Worm (Caenorhabditis elegans): ENCODE results near the gene F08F8.7.

The F08F8.7 gene

DNA sequence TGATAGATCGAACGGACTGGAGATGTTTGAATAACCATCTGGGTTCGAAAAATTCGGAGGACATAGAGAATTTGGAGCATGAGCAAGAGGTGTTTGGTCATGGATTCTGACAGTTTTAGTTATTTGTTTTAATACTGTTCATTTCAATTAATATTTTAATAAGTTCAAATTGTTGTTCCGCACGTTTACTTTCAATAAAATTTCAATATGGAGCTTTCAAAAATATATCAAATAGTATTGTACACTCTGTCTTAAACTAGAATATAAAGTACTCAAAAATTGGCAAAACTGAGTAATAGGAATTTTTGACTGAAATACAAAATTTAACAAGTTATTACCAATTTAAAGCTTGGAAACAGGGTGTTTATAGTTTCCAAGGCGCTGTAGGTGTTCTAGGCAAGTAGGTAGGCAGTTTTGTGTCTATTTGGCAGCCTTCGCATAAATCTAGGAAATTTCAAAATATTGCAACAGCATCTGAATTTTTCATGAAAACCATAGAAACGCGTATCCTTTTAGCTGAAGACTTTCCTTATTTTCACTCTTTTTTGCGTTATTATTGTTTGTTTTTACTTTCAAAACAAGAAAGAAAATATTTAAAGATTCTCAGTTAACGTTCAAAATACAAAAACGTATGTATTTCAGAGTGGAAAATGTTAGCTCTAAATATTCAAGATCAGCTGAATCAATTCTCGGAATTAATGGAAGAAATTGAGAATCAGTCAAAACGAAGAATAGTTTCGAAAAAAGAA is 20.2 kb upstream of the F08F8.7 start, which contains the start of the genes T20B12.5 and T20B12.4:
T20B12.5 (minus strand) TSS at position 101 of the 749 bp plus-strand sequence.
T20B12.4 (plus strand) TSS at position 699 of the 749 bp plus-strand sequence.
- no peak for TF ChIP-seq D1046.2 (GFP tag; IDR thresholded peaks at IDR 0.05)
- TF ChIP-seq fkh-10 (GFP tag; optimal IDR thresholded peaks at IDR 0.05), result no peak
- TF ChIP-seq nhr-25 (tag; optimal IDR thresholded peaks at IDR 0.05; ENCODE audit: borderline replicate concordance, insufficient read depth), result no peak
- TF ChIP-seq nhr-77 (tag; optimal IDR thresholded peaks at IDR 0.05), result no peak
- no peak for TF ChIP-seq F49E8.2 (tag; optimal IDR thresholded peaks at IDR 0.05; ENCODE audit: borderline replicate concordance)
- TF ChIP-seq dmd-8 (GFP tag; IDR thresholded peaks at IDR 0.05), result no peak
- no peak for TF ChIP-seq mxl-2 (GFP tag; conservative IDR thresholded peaks at IDR 0.05)
- no peak for TF ChIP-seq ZK546.5 (tag; optimal IDR thresholded peaks at IDR 0.05)
- TF ChIP-seq spr-1 (tag; optimal IDR thresholded peaks at IDR 0.05), result no peak
- no peak for TF ChIP-seq F44E2.7 (GFP tag; IDR thresholded peaks at IDR 0.05)
- TF ChIP-seq ceh-32 (tag; optimal IDR thresholded peaks at IDR 0.05; ENCODE audit: poor library complexity), result no peak
- TF ChIP-seq aha-1 (tag), result no peak
- TF ChIP-seq pha-4 (GFP tag; IDR thresholded peaks at IDR 0.05), result no peak
- no peak for TF ChIP-seq pha-4 (tag; optimal IDR thresholded peaks at IDR 0.05)
- no peak for TF ChIP-seq nhr-111 (GFP tag; optimal IDR thresholded peaks at IDR 0.05)
- no peak for TF ChIP-seq unc-62 (GFP tag; optimal IDR thresholded peaks at IDR 0.05 in 1 of 2)
- no peak for TF ChIP-seq unc-62 (tag; optimal IDR thresholded peaks at IDR 0.05)

DNA sequence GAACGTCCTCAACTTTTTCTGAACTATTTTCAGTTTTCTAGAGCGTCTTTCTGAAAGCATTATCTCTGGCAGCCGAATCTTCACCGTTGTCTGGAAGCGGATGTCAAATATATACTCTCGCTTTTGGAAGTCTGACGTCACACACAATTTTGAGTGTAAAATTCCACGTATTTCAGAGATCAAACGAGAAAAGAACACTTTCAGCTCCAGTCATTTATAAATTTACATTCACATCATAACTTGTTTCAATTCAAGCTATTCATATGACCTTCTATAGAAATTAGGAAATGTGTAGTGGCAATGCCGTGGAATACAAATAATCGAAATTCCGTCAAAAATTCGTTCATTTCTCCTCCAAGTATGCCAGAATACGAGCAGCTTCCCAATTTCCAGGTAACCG is 18.7 kb upstream of the F08F8.7 start, which contains the start of gene F08F8.11:
F08F8.11 (plus strand) TSS at position 301 of the 400 bp plus-strand sequence.
- TF ChIP-seq aha-1 (tag), result peak; percentile 84
- TF ChIP-seq nhr-6 (tag; optimal IDR thresholded peaks at IDR 0.05), result no peak

DNA sequence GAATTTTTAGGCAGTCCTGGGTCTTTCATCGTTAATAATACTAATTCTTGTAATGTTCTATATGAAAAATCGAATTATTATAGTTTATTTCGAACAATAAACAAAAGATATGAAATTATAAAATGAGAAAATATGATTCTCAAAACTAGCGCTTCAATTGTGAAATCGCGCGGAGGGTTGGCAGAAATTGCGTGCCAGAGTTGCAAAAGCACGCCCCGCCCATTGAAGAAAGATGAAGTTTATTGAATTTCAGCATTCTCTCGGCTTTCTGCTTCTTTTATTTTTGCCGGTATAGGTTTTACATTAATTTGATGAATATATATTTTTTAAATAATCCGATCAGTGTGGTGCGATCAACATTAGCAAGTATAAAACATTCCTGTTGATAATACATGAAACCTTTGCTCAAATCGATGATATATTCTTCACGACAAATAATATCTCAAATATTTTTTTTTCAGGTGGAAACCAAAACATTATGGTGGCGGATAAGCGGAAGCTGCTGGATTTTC is 12.1 kb upstream of the F08F8.7 start, which contains the start of the genes eco-1 and hmgr-1:
eco-1 (minus strand) TSS at position 59 of the 512 bp plus-strand sequence.
hmgr-1 (plus strand) TSS at position 462 of the 512 bp plus-strand sequence.
- no peak for TF ChIP-seq skn-1 (tag; optimal IDR thresholded peaks at IDR 0.05)
- TF ChIP-seq lsy-2 (tag; optimal IDR thresholded peaks at IDR 0.05), result peak in 1 of 2 experiments; percentile 40
- peak; percentile 73 for TF ChIP-seq dpl-1 (GFP tag; optimal IDR thresholded peaks at IDR 0.05)
- TF ChIP-seq mes-2 (tag; optimal IDR thresholded peaks at IDR 0.05; ENCODE audit: poor library complexity, severe bottlenecking), result peak; percentile 86
- 0 out of 2 replicates have a peak, but pooled peaks have one; percentile 30 for TF ChIP-seq arid-1 (GFP tag; conservative IDR thresholded peaks at IDR 0.05)

DNA sequence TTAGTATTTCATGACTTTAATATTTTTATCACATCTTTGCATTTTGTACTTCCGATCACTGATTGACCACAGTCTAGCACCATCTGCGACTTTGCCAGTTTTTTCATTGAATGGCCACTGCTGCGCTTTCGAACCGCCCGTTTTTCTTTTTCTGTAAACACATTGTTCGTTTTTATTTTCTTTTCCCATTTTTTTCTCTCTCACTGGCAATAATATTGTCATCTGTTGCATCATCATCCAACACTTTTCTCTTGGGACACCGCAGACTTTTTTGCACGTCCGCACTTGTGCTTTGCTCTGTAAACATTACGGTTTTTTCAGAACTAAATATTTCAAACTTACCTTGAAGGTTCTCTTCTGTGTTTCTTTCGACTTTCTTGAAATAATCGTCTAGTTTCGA is 11.7 kb upstream of the F08F8.7 start:
- TF ChIP-seq mdl-1 (tag; optimal IDR thresholded peaks at IDR 0.05) (no peak), saeg-2 (GFP tag; IDR thresholded peaks at IDR 0.05) (no peak), hlh-11 (tag; optimal IDR thresholded peaks at IDR 0.05) (peak; percentile 72), ceh-82 (tag; optimal IDR thresholded peaks at IDR 0.05) (no peak), aha-1 (tag) (peak; percentile 93), hlh-30 (tag; optimal IDR thresholded peaks at IDR 0.05; ENCODE audit: insufficient read depth) (peak; percentile 40), lin-13 (GFP tag; optimal IDR thresholded peaks at IDR 0.05) (peak; percentile 32), dve-1 (tag; optimal IDR thresholded peaks at IDR 0.05; ENCODE audit: insufficient read depth) (peak; percentile 24), ztf-11 (tag; optimal IDR thresholded peaks at IDR 0.05) (no peak), lsy-2 (tag; optimal IDR thresholded peaks at IDR 0.05) (no peak), Y48G9A.11 (GFP tag; IDR thresholded peaks at IDR 0.05) (no peak), fkh-10 (GFP tag; optimal IDR thresholded peaks at IDR 0.05) (no peak), madf-5 (GFP tag; IDR thresholded peaks at IDR 0.05) (no peak), ceh-20 (GFP tag; IDR thresholded peaks at IDR 0.05) (0 out of 2 replicates have a peak, but pooled peaks have one; percentile 42), ceh-62 (tag; optimal IDR thresholded peaks at IDR 0.05) (no peak), dmd-6 (GFP tag; IDR thresholded peaks at IDR 0.05) (peak; percentile 51; the same call in 1 of the 2 replicates), nhr-11 (tag; optimal IDR thresholded peaks at IDR 0.05) (peak; percentile 12), hif-1 (tag; optimal IDR thresholded peaks at IDR 0.05) (peak in 1 of 2 experiments; percentile 92), pha-4 (GFP tag; IDR thresholded peaks at IDR 0.05) (no peak), pha-4 (tag; optimal IDR thresholded peaks at IDR 0.05) (peak; percentile 80), ces-1 (GFP tag; optimal IDR thresholded peaks at IDR 0.05) (no peak), mep-1 (tag; optimal IDR thresholded peaks at IDR 0.05) (peak; percentile 36), nhr-28 (tag; optimal IDR thresholded peaks at IDR 0.05) (peak; percentile 63), daf-16 (GFP tag; optimal IDR thresholded peaks at IDR 0.05) (peak in 1 of 2 experiments; percentile 80), daf-16 (tag; optimal IDR thresholded peaks at IDR 0.05) (peak; percentile 60)
